Fruit fly (Drosophila melanogaster) whole organism, embryonic: ENCODE measurements around the gene Obp19d.
A peak's percentile ranks its signal among the peaks of the same experiment; 100 is the strongest.

Source experiments
- Abd-B ChIP-seq: fragments of 200-800 bp; sonication (Bioruptor generic); optimal IDR thresholded peaks from 2 replicates; lab custom pipeline; 2018; ENCODE audit warnings: missing biosample characterization, mild to moderate bottlenecking, missing genetic modification characterization, moderate library complexity
- CG10543 ChIP-seq: fragments of 200-800 bp; sonication (Bioruptor generic); optimal IDR thresholded peaks from 3 replicates; lab custom pipeline; 2017; ENCODE audit warnings: missing biosample characterization, mild to moderate bottlenecking, missing genetic modification characterization, moderate library complexity
- CG15601 ChIP-seq: fragments of 200-800 bp; sonication (Bioruptor generic); optimal IDR thresholded peaks from 3 replicates; lab custom pipeline; 2019; ENCODE audit warnings: missing biosample characterization, mild to moderate bottlenecking, missing genetic modification characterization, moderate library complexity
- CG1647 ChIP-seq: fragments of 200-800 bp; sonication (Bioruptor generic); optimal IDR thresholded peaks from 3 replicates; lab custom pipeline; 2016; ENCODE audit warnings: missing biosample characterization, missing genetic modification characterization
- CG16779 ChIP-seq: fragments of 200-800 bp; sonication (Bioruptor generic); IDR thresholded peaks from 2 replicates; pipeline ENCODE4 v1.3.6; 2022; ENCODE audit warnings: missing biosample characterization, missing genetic modification characterization
- CG17612 ChIP-seq: fragments of 200-800 bp; sonication (Bioruptor generic); IDR thresholded peaks from 2 replicates; pipeline ENCODE4 v1.3.6; 2022; ENCODE audit warnings: missing biosample characterization, missing genetic modification characterization
- CG18599 ChIP-seq: fragments of 200-800 bp; sonication (Bioruptor generic); optimal IDR thresholded peaks from 3 replicates; lab custom pipeline; 2017; ENCODE audit warnings: missing biosample characterization, missing genetic modification characterization, mild to moderate bottlenecking, moderate library complexity, missing genetic modification reagents
- CG30020 ChIP-seq: fragments of 200-800 bp; optimal IDR thresholded peaks from 2 replicates; lab custom pipeline; 2019; ENCODE audit warnings: missing biosample characterization, mild to moderate bottlenecking, missing genetic modification characterization, moderate library complexity
- CG30403 ChIP-seq: fragments of 200-800 bp; sonication (Bioruptor generic); optimal IDR thresholded peaks from 3 replicates; lab custom pipeline; 2016; ENCODE audit warnings: missing biosample characterization, missing genetic modification characterization
- CG4617 ChIP-seq: fragments of 200-800 bp; sonication (Bioruptor generic); optimal IDR thresholded peaks from 3 replicates; lab custom pipeline; 2016; ENCODE audit warnings: missing biosample characterization, missing genetic modification characterization, borderline replicate concordance
- CG4854 ChIP-seq: fragments of 200-800 bp; sonication (Bioruptor generic); optimal IDR thresholded peaks from 2 replicates; lab custom pipeline; 2016; ENCODE audit warnings: missing biosample characterization, missing genetic modification characterization, inconsistent platforms
- CG5245 ChIP-seq: fragments of 200-800 bp; sonication (Bioruptor generic); optimal IDR thresholded peaks from 3 replicates; lab custom pipeline; 2016; ENCODE audit warnings: missing biosample characterization, missing genetic modification characterization
- CG6272 ChIP-seq: fragments of 200-800 bp; sonication (Bioruptor generic); IDR thresholded peaks from 2 replicates; pipeline ENCODE4 v1.3.6; 2022; ENCODE audit warnings: missing biosample characterization, missing genetic modification characterization
- CG8290 ChIP-seq, 3 experiments: fragments of 200-800 bp; sonication (Bioruptor generic); optimal IDR thresholded peaks; 2 replicates each; lab custom pipeline; 2016 to 2019; ENCODE audit warnings: missing biosample characterization in 3 of 3, missing genetic modification characterization in 3 of 3, mild to moderate bottlenecking in 2 of 3, moderate library complexity in 1 of 3
- CHES-1-like ChIP-seq: fragments of 200-800 bp; sonication (Bioruptor generic); optimal IDR thresholded peaks from 2 replicates; lab custom pipeline; 2016; ENCODE audit warnings: missing biosample characterization, missing genetic modification characterization
- CTCF ChIP-seq: fragments of 200-800 bp; sonication (Bioruptor generic); optimal IDR thresholded peaks from 2 replicates; lab custom pipeline; 2017; ENCODE audit warnings: missing biosample characterization, mild to moderate bottlenecking, missing genetic modification characterization, moderate library complexity
- Camta ChIP-seq: fragments of 200-800 bp; sonication (Bioruptor generic); optimal IDR thresholded peaks from 2 replicates; lab custom pipeline; 2016; ENCODE audit warnings: missing biosample characterization, missing genetic modification characterization
- CkIIα-i1 ChIP-seq: fragments of 200-800 bp; sonication (Bioruptor generic); IDR thresholded peaks from 2 replicates; pipeline ENCODE4 v1.3.6; 2022; ENCODE audit warnings: missing biosample characterization, missing genetic modification characterization
- D ChIP-seq, 2 experiments: fragments of 200-800 bp in 1 of 2; fragments of >200 bp in 1 of 2; sonication (Bioruptor generic) in 1 of 2; optimal IDR thresholded peaks; 2 replicates in 1 of 2; 3 replicates in 1 of 2; lab custom pipeline; 2017; ENCODE audit warnings: mild to moderate bottlenecking in 1 of 2, missing biosample characterization in 1 of 2, missing genetic modification characterization in 1 of 2, missing genetic modification reagents in 1 of 2
- ERR ChIP-seq: fragments of 200-800 bp; sonication (Bioruptor generic); optimal IDR thresholded peaks from 2 replicates; lab custom pipeline; 2016; ENCODE audit warnings: missing biosample characterization, missing genetic modification characterization
- Gug ChIP-seq: fragments of 200-800 bp; sonication (Bioruptor generic); IDR thresholded peaks from 4 replicates; pipeline ENCODE4 v1.3.6; 2022; ENCODE audit warnings: missing biosample characterization, missing genetic modification characterization
- HLH3B ChIP-seq: fragments of 200-800 bp; sonication (Bioruptor generic); IDR thresholded peaks from 2 replicates; pipeline ENCODE4 v1.3.6; 2022; ENCODE audit warnings: missing biosample characterization, missing genetic modification characterization
- Hmr ChIP-seq: fragments of 200-800 bp; sonication (Bioruptor generic); optimal IDR thresholded peaks from 3 replicates; lab custom pipeline; 2017; ENCODE audit warnings: mild to moderate bottlenecking, missing biosample characterization, missing genetic modification reagents, missing genetic modification characterization
- Hr3 ChIP-seq: fragments of 200-800 bp; sonication (Bioruptor generic); optimal IDR thresholded peaks from 3 replicates; lab custom pipeline; 2016; ENCODE audit warnings: missing biosample characterization, missing genetic modification characterization
- Hr39 ChIP-seq: fragments of >200 bp; optimal IDR thresholded peaks from 2 replicates; lab custom pipeline; 2017
- Jarid2 ChIP-seq: fragments of 200-800 bp; sonication (Bioruptor generic); optimal IDR thresholded peaks from 3 replicates; lab custom pipeline; 2017; ENCODE audit warnings: mild to moderate bottlenecking, missing biosample characterization, missing genetic modification reagents, missing genetic modification characterization
- Nf-YB ChIP-seq: fragments of 200-800 bp; sonication (Bioruptor generic); optimal IDR thresholded peaks from 3 replicates; lab custom pipeline; 2019; ENCODE audit warnings: missing biosample characterization, mild to moderate bottlenecking, missing genetic modification characterization, moderate library complexity
- Opbp ChIP-seq: fragments of 200-800 bp; sonication (Bioruptor generic); IDR thresholded peaks from 3 replicates; pipeline ENCODE4 v1.3.6; 2022; ENCODE audit warnings: missing biosample characterization, missing genetic modification characterization; ENCODE audit not compliant: partially characterized antibody
- Side ChIP-seq: fragments of 200-800 bp; sonication (Bioruptor generic); optimal IDR thresholded peaks from 2 replicates; lab custom pipeline; 2016; ENCODE audit warnings: missing biosample characterization, missing genetic modification characterization
- Vsx1 ChIP-seq: fragments of 200-800 bp; sonication (Bioruptor generic); optimal IDR thresholded peaks from 2 replicates; lab custom pipeline; 2017; ENCODE audit warnings: missing biosample characterization, mild to moderate bottlenecking, missing genetic modification characterization, missing genetic modification reagents
- amos ChIP-seq: fragments of 200-800 bp; sonication (Bioruptor generic); IDR thresholded peaks from 2 replicates; pipeline ENCODE4 v1.3.6; 2022; ENCODE audit warnings: missing biosample characterization, missing genetic modification characterization; ENCODE audit not compliant: partially characterized antibody
- ara ChIP-seq: fragments of 200-800 bp; sonication (Bioruptor generic); IDR thresholded peaks from 2 replicates; pipeline ENCODE4 v1.3.6; 2022; ENCODE audit warnings: missing biosample characterization, missing genetic modification characterization
- ase ChIP-seq: fragments of 200-800 bp; sonication (Bioruptor generic); IDR thresholded peaks from 3 replicates; pipeline ENCODE4 v1.3.6; 2022; ENCODE audit warnings: missing biosample characterization, missing genetic modification characterization
- caup ChIP-seq: fragments of 200-800 bp; sonication (Bioruptor generic); optimal IDR thresholded peaks from 3 replicates; lab custom pipeline; 2017; ENCODE audit warnings: missing biosample characterization, mild to moderate bottlenecking, missing genetic modification characterization, moderate library complexity; ENCODE audit not compliant: severe bottlenecking
- dmrt11E ChIP-seq: fragments of 200-800 bp; sonication (Bioruptor generic); optimal IDR thresholded peaks from 3 replicates; lab custom pipeline; 2018; ENCODE audit warnings: missing biosample characterization, mild to moderate bottlenecking, missing genetic modification characterization, moderate library complexity
- emc ChIP-seq: fragments of 200-800 bp; sonication (Bioruptor generic); optimal IDR thresholded peaks from 2 replicates; lab custom pipeline; 2016; ENCODE audit warnings: missing biosample characterization, missing genetic modification characterization
- jing ChIP-seq: fragments of 200-800 bp; sonication (Bioruptor generic); optimal IDR thresholded peaks from 2 replicates; lab custom pipeline; 2018; ENCODE audit warnings: missing biosample characterization, mild to moderate bottlenecking, missing genetic modification characterization
- oc ChIP-seq: fragments of 200-800 bp; sonication (Bioruptor generic); optimal IDR thresholded peaks from 2 replicates; lab custom pipeline; 2018; ENCODE audit warnings: missing biosample characterization, mild to moderate bottlenecking, missing genetic modification characterization, moderate library complexity
- otp ChIP-seq: fragments of 200-800 bp; sonication (Bioruptor generic); IDR thresholded peaks from 3 replicates; pipeline ENCODE4, ENCODE4 v1.3.6; 2022; ENCODE audit warnings: missing biosample characterization, missing genetic modification characterization
- pnt ChIP-seq: fragments of 200-800 bp; sonication (Bioruptor generic); optimal IDR thresholded peaks from 3 replicates; lab custom pipeline; 2016; ENCODE audit warnings: missing biosample characterization, missing genetic modification characterization
- prd ChIP-seq, 3 experiments: fragments of >200 bp in 2 of 3; fragments of 200-800 bp in 1 of 3; sonication (Bioruptor generic) in 1 of 3; optimal IDR thresholded peaks in 2 of 3; IDR thresholded peaks in 1 of 3; 2 replicates in 2 of 3; 3 replicates in 1 of 3; pipeline versions ENCODE4 v1.3.6 to Lab custom; 2017 to 2022; ENCODE audit warnings: missing biosample characterization in 1 of 3, missing genetic modification characterization in 1 of 3
- pros ChIP-seq: fragments of 200-800 bp; sonication (Bioruptor generic); optimal IDR thresholded peaks from 3 replicates; lab custom pipeline; 2019; ENCODE audit warnings: missing biosample characterization, mild to moderate bottlenecking, missing genetic modification characterization, moderate library complexity
- rib ChIP-seq: fragments of 200-800 bp; sonication (Bioruptor generic); IDR thresholded peaks from 2 replicates; pipeline ENCODE4 v1.3.6; 2022; ENCODE audit warnings: missing biosample characterization, missing genetic modification characterization
- run ChIP-seq: fragments of 200-800 bp; sonication (Bioruptor generic); optimal IDR thresholded peaks from 3 replicates; lab custom pipeline; 2018; ENCODE audit warnings: missing biosample characterization, mild to moderate bottlenecking, missing genetic modification characterization
- so ChIP-seq: fragments of 200-800 bp; sonication (Bioruptor generic); IDR thresholded peaks from 3 replicates; pipeline ENCODE4 v1.3.6; 2022; ENCODE audit warnings: missing biosample characterization, missing genetic modification characterization
- tio ChIP-seq: fragments of 200-800 bp; sonication (Bioruptor generic); optimal IDR thresholded peaks from 2 replicates; lab custom pipeline; 2017; ENCODE audit warnings: missing biosample characterization, missing genetic modification characterization, inconsistent platforms
- tna ChIP-seq: fragments of 200-800 bp; sonication (Bioruptor generic); IDR thresholded peaks from 2 replicates; pipeline ENCODE4 v1.3.6; 2022; ENCODE audit warnings: missing biosample characterization, missing genetic modification characterization; ENCODE audit not compliant: partially characterized antibody
- tx ChIP-seq: fragments of 200-800 bp; sonication (Bioruptor generic); optimal IDR thresholded peaks from 2 replicates; lab custom pipeline; 2016; ENCODE audit warnings: missing biosample characterization, missing genetic modification characterization
- wek ChIP-seq: fragments of 200-800 bp; sonication (Bioruptor generic); optimal IDR thresholded peaks from 3 replicates; lab custom pipeline; 2018; ENCODE audit warnings: missing biosample characterization, mild to moderate bottlenecking, missing genetic modification characterization, moderate library complexity
- zen ChIP-seq: fragments of 200-800 bp; sonication (Bioruptor generic); optimal IDR thresholded peaks from 3 replicates; lab custom pipeline; 2018; ENCODE audit warnings: missing biosample characterization, mild to moderate bottlenecking, missing genetic modification characterization, moderate library complexity

The Obp19d gene

DNA sequence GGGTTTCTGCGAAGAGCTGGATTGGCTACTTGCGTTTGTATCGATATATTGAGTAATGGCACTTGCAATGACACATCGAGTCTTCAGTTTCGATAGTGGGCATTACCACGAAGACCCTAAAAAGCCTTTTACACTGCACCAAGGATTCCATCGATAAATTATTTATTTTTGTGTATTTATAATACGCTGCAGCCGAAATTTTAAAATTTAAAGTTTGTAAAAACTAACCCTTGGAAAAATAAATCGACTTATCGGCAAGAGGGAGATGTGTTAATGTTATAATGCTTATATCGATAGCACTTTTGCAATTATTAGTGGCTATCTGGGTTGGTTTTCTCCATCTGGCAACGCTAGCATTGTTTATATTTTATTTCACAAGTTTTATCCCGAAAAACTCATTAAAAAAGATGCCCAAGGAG is 4.3 kb downstream of the Obp19d start, which contains the start of the genes Pp4-19C and cactin (continued):
- peak; percentile 53 for TF ChIP-seq zen
- no peak for TF ChIP-seq run
- TF ChIP-seq ase (GFP tag; lab: Robert Waterston, UW): no peak
- TF ChIP-seq Gug (GFP tag; lab: Robert Waterston, UW): peak; percentile 13; the same call in 1 of the 4 replicates
- no peak for TF ChIP-seq jing
- TF ChIP-seq ERR (GFP tag; lab: Kevin White, UChicago): no peak
- TF ChIP-seq rib (GFP tag; lab: Robert Waterston, UW): no peak
- no peak for TF ChIP-seq Hr39 (lab: Kevin White, UChicago)
- no peak for TF ChIP-seq CkIIα-i1 (GFP tag; lab: Robert Waterston, UW)
- TF ChIP-seq CG10543 (GFP tag; lab: Kevin White, UChicago): no peak
- peak; percentile 48 for TF ChIP-seq Nf-YB (GFP tag; lab: Kevin White, UChicago)
- no peak for TF ChIP-seq CG18599
- peak; percentile 36 for TF ChIP-seq Camta (GFP tag; lab: Kevin White, UChicago)
- TF ChIP-seq Abd-B (GFP tag; lab: Kevin White, UChicago): peak; percentile 48
- TF ChIP-seq Opbp (GFP tag; lab: Robert Waterston, UW): peak; percentile 61; the same call in 1 of the 3 replicates
- TF ChIP-seq CG8290 (GFP tag; optimal IDR thresholded peaks at IDR 0.05; lab: Kevin White, UChicago): no peak
- no peak for TF ChIP-seq CG8290 (tag; optimal IDR thresholded peaks at IDR 0.05; lab: Kevin White, UChicago)
- TF ChIP-seq so (GFP tag; lab: Robert Waterston, UW): no peak
- no peak for TF ChIP-seq prd (optimal IDR thresholded peaks at IDR 0.05; lab: Kevin White, UChicago)
- peak; percentile 40; the same call in 1 of the 3 replicates for TF ChIP-seq prd (GFP tag; IDR thresholded peaks at IDR 0.05; lab: Robert Waterston, UW)
- no peak for TF ChIP-seq Jarid2
- no peak for TF ChIP-seq pnt (GFP tag; lab: Kevin White, UChicago)
- no peak for TF ChIP-seq CG15601 (tag; lab: Kevin White, UChicago)
- TF ChIP-seq CG6272 (GFP tag; lab: Robert Waterston, UW): peak; percentile 11; the same call in 1 of the 2 replicates
- no peak for TF ChIP-seq caup (GFP tag; lab: Kevin White, UChicago)
- no peak for TF ChIP-seq CTCF (GFP tag; lab: Kevin White, UChicago)
- peak; percentile 28 for TF ChIP-seq dmrt11E (tag; lab: Kevin White, UChicago)
- peak; percentile 61; the same call in 1 of the 2 replicates for TF ChIP-seq tna
- TF ChIP-seq Hr3: no peak
- TF ChIP-seq wek (GFP tag; lab: Kevin White, UChicago): no peak
- TF ChIP-seq CG30020 (tag; lab: Kevin White, UChicago): peak; percentile 69
- no peak for TF ChIP-seq HLH3B (GFP tag; lab: Robert Waterston, UW)
- no peak for TF ChIP-seq pros (GFP tag; lab: Kevin White, UChicago)
- TF ChIP-seq ara (GFP tag; lab: Robert Waterston, UW): no peak
- TF ChIP-seq emc (GFP tag; lab: Kevin White, UChicago): no peak
- TF ChIP-seq Vsx1 (GFP tag; lab: Kevin White, UChicago): no peak
- no peak for TF ChIP-seq tio (GFP tag; lab: Kevin White, UChicago)
- no peak for TF ChIP-seq CG5245
- TF ChIP-seq Side (GFP tag; lab: Kevin White, UChicago): no peak
- TF ChIP-seq CHES-1-like (GFP tag; lab: Kevin White, UChicago): no peak
- peak; percentile 62 for TF ChIP-seq CG4617 (GFP tag; lab: Kevin White, UChicago)
- TF ChIP-seq CG17612 (GFP tag; lab: Robert Waterston, UW): no peak
- TF ChIP-seq CG16779 (GFP tag; lab: Robert Waterston, UW): no peak
- TF ChIP-seq Hmr (GFP tag; lab: Kevin White, UChicago): no peak
- peak; percentile 80 for TF ChIP-seq amos (GFP tag; lab: Robert Waterston, UW)
- TF ChIP-seq oc (tag; lab: Kevin White, UChicago): no peak
- TF ChIP-seq otp: no peak
- TF ChIP-seq D (optimal IDR thresholded peaks at IDR 0.05; lab: Kevin White, UChicago): no peak
- no peak for TF ChIP-seq D (GFP tag; optimal IDR thresholded peaks at IDR 0.05; lab: Kevin White, UChicago)
- no peak for TF ChIP-seq CG4854 (GFP tag; lab: Kevin White, UChicago)
- TF ChIP-seq CG1647: no peak
- peak; percentile 46 for TF ChIP-seq CG30403 (GFP tag; lab: Kevin White, UChicago)
- no peak for TF ChIP-seq tx (GFP tag; lab: Kevin White, UChicago)
